Worm (Caenorhabditis elegans): ENCODE data around the gene his-1.

- TF ChIP-seq lsy-2 (tag; optimal IDR thresholded peaks at IDR 0.05) (no peak), pha-4 (tag; optimal IDR thresholded peaks at IDR 0.05) (no peak), mab-5 (tag; optimal IDR thresholded peaks at IDR 0.05) (no peak), ces-1 (GFP tag; optimal IDR thresholded peaks at IDR 0.05) (no peak)
Measured at ce11 chrV:16023559-16023958, 18.8 kb upstream of the his-1 start.
